Worm (Caenorhabditis elegans): ENCODE data around the gene pdr-1.

DNA sequence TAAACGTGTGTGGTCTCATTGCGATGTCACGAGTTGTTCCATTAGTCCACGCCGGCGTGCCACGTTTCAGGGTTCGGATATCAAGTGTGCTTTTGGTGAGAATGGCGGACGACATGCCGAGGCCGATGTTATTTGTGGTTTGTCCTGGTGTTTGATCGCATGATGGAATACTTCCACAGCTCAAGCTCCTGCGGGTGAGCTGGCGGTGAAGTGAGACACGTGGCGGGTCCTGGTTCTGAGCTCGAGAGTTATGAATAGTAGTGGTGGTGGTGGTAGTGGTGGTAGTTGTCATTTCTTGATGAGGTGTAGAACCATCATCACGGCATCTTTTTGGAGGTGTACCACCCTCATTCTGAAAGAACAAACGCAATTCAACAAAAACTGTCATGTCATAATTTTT lies 1.3 kb upstream of the pdr-1 start:
- TF ChIP-seq cog-1 (tag; optimal IDR thresholded peaks at IDR 0.05) (no peak), med-1 (GFP tag; optimal IDR thresholded peaks at IDR 0.05; ENCODE audit: insufficient read depth) (no peak), flt-1 (GFP tag; IDR thresholded peaks at IDR 0.05) (no peak)

Data from whole organism, midembryonic.